Worm (Caenorhabditis elegans) whole organism, L4/young adult: ENCODE data around the gene ham-1.

Experiments used
- W03F9.2 ChIP-seq: fragments of 150-350 bp; optimal IDR thresholded peaks from 2 replicates; lab custom pipeline; 2014; ENCODE audit warnings: missing biosample characterization, missing genetic modification characterization
- dao-5 ChIP-seq: sonication (generic microtip); optimal IDR thresholded peaks from 2 replicates; lab custom pipeline; 2016; ENCODE audit warnings: missing genotype, missing genetic modification characterization, moderate library complexity, missing compliant biosample characterization
- him-1 ChIP-seq: sonication (generic microtip); optimal IDR thresholded peaks from 2 replicates; lab custom pipeline; 2016; ENCODE audit warnings: missing genotype, missing genetic modification reagents, missing genetic modification characterization, missing compliant biosample characterization

- no peak for TF ChIP-seq dao-5 (tag; lab: Kevin White, UChicago)
- no peak for TF ChIP-seq W03F9.2 (tag; lab: Kevin White, UChicago)
- TF ChIP-seq him-1: no peak
Measured at ce11 chrIV:12585966-12586365, 44.0 kb downstream of the ham-1 start, which contains the start of gene K08E7.8.
